Fruit fly (Drosophila melanogaster): ENCODE data around the gene CG15385.

CG15385 gene

dm6 chr2L:2202018-2202852 lies 10.1 kb downstream of the CG15385 start (continued):
- TF ChIP-seq CG14050 (GFP tag; IDR thresholded peaks at IDR 0.05), result peak; percentile 98
- peak; percentile 99 for TF ChIP-seq sim (GFP tag; IDR thresholded peaks at IDR 0.05)
- no peak for TF ChIP-seq luna (GFP tag; optimal IDR thresholded peaks at IDR 0.05)
- peak; percentile 94 for TF ChIP-seq Oaz (GFP tag; IDR thresholded peaks at IDR 0.05)
- peak; percentile 99 for TF ChIP-seq Camta (GFP tag; optimal IDR thresholded peaks at IDR 0.05)
- TF ChIP-seq dati (GFP tag; IDR thresholded peaks at IDR 0.05), result peak; percentile 98
- peak; percentile 96 for TF ChIP-seq CG11247 (GFP tag; IDR thresholded peaks at IDR 0.05)
- peak; percentile 99 for TF ChIP-seq CG13424 (tag; optimal IDR thresholded peaks at IDR 0.05)
- peak; percentile 98 for TF ChIP-seq CG4617 (GFP tag; optimal IDR thresholded peaks at IDR 0.05; ENCODE audit: borderline replicate concordance)
- peak; percentile 99 for TF ChIP-seq Ssrp (tag; optimal IDR thresholded peaks at IDR 0.05)
- TF ChIP-seq Atf6 (GFP tag; IDR thresholded peaks at IDR 0.05), result peak; percentile 92
- TF ChIP-seq run (tag; optimal IDR thresholded peaks at IDR 0.05), result peak; percentile 98
- peak; percentile 100 for TF ChIP-seq CG17829 (tag; optimal IDR thresholded peaks at IDR 0.05)
- peak; percentile 79 for TF ChIP-seq CG7987 (GFP tag; optimal IDR thresholded peaks at IDR 0.05)
- peak; percentile 97 for TF ChIP-seq grau (tag; optimal IDR thresholded peaks at IDR 0.05)
- peak; percentile 98 for TF ChIP-seq lmd (GFP tag; IDR thresholded peaks at IDR 0.05)
- TF ChIP-seq Sin3A (optimal IDR thresholded peaks at IDR 0.05), result no peak

- TF ChIP-seq CG8478 (optimal IDR thresholded peaks at IDR 0.05) (no peak), abd-A (tag; optimal IDR thresholded peaks at IDR 0.05) (no peak), crp (GFP tag; optimal IDR thresholded peaks at IDR 0.05) (peak in 1 of 2 experiments; percentile 40), GATAe (GFP tag; conservative IDR thresholded peaks at IDR 0.05) (no peak), chn (GFP tag; optimal IDR thresholded peaks at IDR 0.05) (peak; percentile 82), B-H1 (GFP tag; IDR thresholded peaks at IDR 0.05) (no peak), p53 (GFP tag; optimal IDR thresholded peaks at IDR 0.05) (peak; percentile 33), pros (GFP tag; optimal IDR thresholded peaks at IDR 0.05) (no peak), cwo (GFP tag; optimal IDR thresholded peaks at IDR 0.05) (peak; percentile 50), CG11696 (GFP tag; IDR thresholded peaks at IDR 0.05) (0 out of 2 replicates have a peak, but pooled peaks have one; percentile 21), CG43689 (GFP tag; IDR thresholded peaks at IDR 0.05) (no peak), CG12219 (GFP tag; optimal IDR thresholded peaks at IDR 0.05) (peak; percentile 77), gt (GFP tag; IDR thresholded peaks at IDR 0.05) (peak; percentile 58; the same call in 1 of the 2 replicates), Taf1 (GFP tag; IDR thresholded peaks at IDR 0.05) (no peak), Doc3 (GFP tag; IDR thresholded peaks at IDR 0.05; ENCODE audit: partially characterized antibody) (no peak), CG3726 (GFP tag; IDR thresholded peaks at IDR 0.05) (peak; percentile 43; the same call in 1 of the 3 replicates), CG7963 (GFP tag; IDR thresholded peaks at IDR 0.05; ENCODE audit: partially characterized antibody) (no peak), zfh2 (GFP tag; optimal IDR thresholded peaks at IDR 0.05) (no peak), CG8924 (tag; optimal IDR thresholded peaks at IDR 0.05) (peak; percentile 87), CG4282 (GFP tag; optimal IDR thresholded peaks at IDR 0.05) (no peak), unpg (GFP tag; optimal IDR thresholded peaks at IDR 0.05) (peak; percentile 87), hb (GFP tag; IDR thresholded peaks at IDR 0.05; ENCODE audit: partially characterized antibody) (no peak), Eip74EF (GFP tag; optimal IDR thresholded peaks at IDR 0.05) (peak in 1 of 2 experiments; percentile 88), fd102C (GFP tag; optimal IDR thresholded peaks at IDR 0.05) (peak; percentile 26), CG10979 (tag; optimal IDR thresholded peaks at IDR 0.05) (peak; percentile 94), grau (tag; optimal IDR thresholded peaks at IDR 0.05) (peak; percentile 75), CG9876 (GFP tag; optimal IDR thresholded peaks at IDR 0.05) (peak; percentile 10), CG1832 (GFP tag; optimal IDR thresholded peaks at IDR 0.05) (no peak), CG15269 (tag; optimal IDR thresholded peaks at IDR 0.05) (peak; percentile 50), tna (GFP tag; IDR thresholded peaks at IDR 0.05; ENCODE audit: partially characterized antibody) (no peak), CG32767 (GFP tag; IDR thresholded peaks at IDR 0.05) (peak; percentile 55; the same call in 1 of the 2 replicates), CG17802 (tag; optimal IDR thresholded peaks at IDR 0.05) (peak; percentile 61)
These were observed 11.2 kb downstream of the CG15385 start for dm6 chr2L:2201107-2201561.
